Fruit fly (Drosophila melanogaster) S2 (cell line): ENCODE measurements around the gene Ilp7.

ENCODE experiments used
- CG8478 ChIP-seq: fragments of >200 bp; optimal IDR thresholded peaks from 2 replicates; lab custom pipeline; 2018
- CTCF ChIP-seq, 2 experiments: fragments of >200 bp; optimal IDR thresholded peaks; 2 replicates each; lab custom pipeline; 2018

dm6 chrX:3690631-3691030 is 23.2 kb downstream of the Ilp7 start:
- TF ChIP-seq CG8478 (lab: Kevin White, UChicago), result no peak
- TF ChIP-seq CTCF (optimal IDR thresholded peaks at IDR 0.05; lab: Kevin White, UChicago), result no peak
